Fruit fly (Drosophila melanogaster) whole organism, embryonic: ENCODE data around the gene CG15638.
A peak's percentile ranks its signal among the peaks of the same experiment; 100 is the strongest.

Source experiments
- Bdp1 ChIP-seq: fragments of 200-800 bp; sonication (Bioruptor generic); optimal IDR thresholded peaks from 3 replicates; lab custom pipeline; 2016; ENCODE audit warnings: missing biosample characterization, missing genetic modification characterization
- CG11085 ChIP-seq: fragments of 200-800 bp; sonication (Bioruptor generic); IDR thresholded peaks from 2 replicates; pipeline ENCODE4 v1.3.6; 2022; ENCODE audit warnings: missing biosample characterization, missing genetic modification characterization
- CG11398 ChIP-seq: fragments of 200-800 bp; sonication (Bioruptor generic); optimal IDR thresholded peaks from 2 replicates; lab custom pipeline; 2016; ENCODE audit warnings: missing biosample characterization, missing genetic modification characterization
- CG14965 ChIP-seq: fragments of 200-800 bp; sonication (Bioruptor generic); optimal IDR thresholded peaks from 2 replicates; lab custom pipeline; 2016; ENCODE audit warnings: missing biosample characterization, missing genetic modification characterization, borderline replicate concordance
- CG15011 ChIP-seq: fragments of 200-800 bp; sonication (Bioruptor generic); optimal IDR thresholded peaks from 3 replicates; lab custom pipeline; 2018; ENCODE audit warnings: missing biosample characterization, mild to moderate bottlenecking, missing genetic modification characterization
- CG15696 ChIP-seq: fragments of 200-800 bp; sonication (Bioruptor generic); optimal IDR thresholded peaks from 2 replicates; lab custom pipeline; 2019; ENCODE audit warnings: missing biosample characterization, mild to moderate bottlenecking, missing genetic modification characterization, moderate library complexity
- CG16779 ChIP-seq: fragments of 200-800 bp; sonication (Bioruptor generic); IDR thresholded peaks from 2 replicates; pipeline ENCODE4 v1.3.6; 2022; ENCODE audit warnings: missing biosample characterization, missing genetic modification characterization
- CG17359 ChIP-seq: fragments of 200-800 bp; sonication (Bioruptor generic); optimal IDR thresholded peaks from 3 replicates; lab custom pipeline; 2018; ENCODE audit warnings: missing biosample characterization, mild to moderate bottlenecking, missing genetic modification characterization, moderate library complexity
- CG18476 ChIP-seq: fragments of 200-800 bp; sonication (Bioruptor generic); optimal IDR thresholded peaks from 2 replicates; lab custom pipeline; 2016; ENCODE audit warnings: missing biosample characterization, mild to moderate bottlenecking, missing genetic modification characterization
- CG2199 ChIP-seq: fragments of 200-800 bp; sonication (Bioruptor generic); IDR thresholded peaks from 3 replicates; pipeline ENCODE4 v1.3.6; 2022; ENCODE audit warnings: missing biosample characterization, missing genetic modification characterization
- CG2875 ChIP-seq: fragments of 200-800 bp; sonication (Bioruptor generic); optimal IDR thresholded peaks from 2 replicates; lab custom pipeline; 2017; ENCODE audit warnings: missing biosample characterization, mild to moderate bottlenecking, missing genetic modification characterization, missing genetic modification reagents
- CG31388 ChIP-seq: fragments of 200-800 bp; sonication (Bioruptor generic); optimal IDR thresholded peaks from 2 replicates; lab custom pipeline; 2016; ENCODE audit warnings: missing biosample characterization, missing genetic modification characterization
- CG32767 ChIP-seq: fragments of 200-800 bp; sonication (Bioruptor generic); IDR thresholded peaks from 2 replicates; pipeline ENCODE4 v1.3.6; 2022; ENCODE audit warnings: missing biosample characterization, missing genetic modification characterization
- CG3995 ChIP-seq: fragments of 200-800 bp; sonication (Bioruptor generic); optimal IDR thresholded peaks from 3 replicates; lab custom pipeline; 2016; ENCODE audit warnings: missing biosample characterization, missing genetic modification characterization
- CG4617 ChIP-seq: fragments of 200-800 bp; sonication (Bioruptor generic); optimal IDR thresholded peaks from 3 replicates; lab custom pipeline; 2016; ENCODE audit warnings: missing biosample characterization, missing genetic modification characterization, borderline replicate concordance
- CG5953 ChIP-seq: fragments of 200-800 bp; sonication (Bioruptor generic); IDR thresholded peaks from 2 replicates; pipeline ENCODE4 v1.3.6; 2022; ENCODE audit warnings: missing biosample characterization, missing genetic modification characterization
- CG6791 ChIP-seq: fragments of 200-800 bp; sonication (Bioruptor generic); IDR thresholded peaks from 3 replicates; pipeline ENCODE4 v1.3.6; 2022; ENCODE audit warnings: missing biosample characterization, missing genetic modification characterization; ENCODE audit not compliant: partially characterized antibody
- CG6813 ChIP-seq: fragments of 200-800 bp; sonication (Bioruptor generic); optimal IDR thresholded peaks from 2 replicates; lab custom pipeline; 2017; ENCODE audit warnings: missing biosample characterization, missing genetic modification characterization, mild to moderate bottlenecking, moderate library complexity, missing genetic modification reagents
- CG7839 ChIP-seq: fragments of 200-800 bp; sonication (Bioruptor generic); optimal IDR thresholded peaks from 3 replicates; lab custom pipeline; 2018; ENCODE audit warnings: missing biosample characterization, mild to moderate bottlenecking, missing genetic modification characterization, moderate library complexity
- CG9437 ChIP-seq: fragments of 200-800 bp; sonication (Bioruptor generic); optimal IDR thresholded peaks from 2 replicates; lab custom pipeline; 2018; ENCODE audit warnings: missing biosample characterization, mild to moderate bottlenecking, missing genetic modification characterization
- Camta ChIP-seq: fragments of 200-800 bp; sonication (Bioruptor generic); optimal IDR thresholded peaks from 2 replicates; lab custom pipeline; 2016; ENCODE audit warnings: missing biosample characterization, missing genetic modification characterization
- Chrac-16 ChIP-seq: fragments of 200-800 bp; sonication (Bioruptor generic); optimal IDR thresholded peaks from 3 replicates; lab custom pipeline; 2016; ENCODE audit warnings: missing biosample characterization, missing genetic modification characterization
- E2f1 ChIP-seq: fragments of 200-800 bp; sonication (Bioruptor generic); IDR thresholded peaks from 2 replicates; pipeline ENCODE4 v1.3.6; 2022; ENCODE audit warnings: missing biosample characterization, missing genetic modification characterization
- Ets97D ChIP-seq: fragments of 200-800 bp; sonication (Bioruptor generic); optimal IDR thresholded peaks from 3 replicates; lab custom pipeline; 2016; ENCODE audit warnings: missing biosample characterization, missing genetic modification characterization
- Hand ChIP-seq: fragments of 200-800 bp; sonication (Bioruptor generic); optimal IDR thresholded peaks from 2 replicates; lab custom pipeline; 2017; ENCODE audit warnings: mild to moderate bottlenecking, missing biosample characterization, missing genetic modification reagents, missing genetic modification characterization
- HmgZ ChIP-seq: fragments of 200-800 bp; sonication (Bioruptor generic); optimal IDR thresholded peaks from 2 replicates; lab custom pipeline; 2018; ENCODE audit warnings: missing biosample characterization, mild to moderate bottlenecking, missing genetic modification characterization
- NK7.1 ChIP-seq: fragments of 200-800 bp; sonication (Bioruptor generic); optimal IDR thresholded peaks from 3 replicates; lab custom pipeline; 2016; ENCODE audit warnings: missing biosample characterization, missing genetic modification characterization
- Tbp ChIP-seq: fragments of >200 bp; optimal IDR thresholded peaks from 2 replicates; lab custom pipeline; 2018; ENCODE audit warnings: missing biosample characterization, missing genetic modification characterization
- Trl ChIP-seq, 3 experiments: fragments of >200 bp in 2 of 3; fragments of 200-800 bp in 1 of 3; sonication (Bioruptor generic) in 1 of 3; optimal IDR thresholded peaks; 2 replicates in 1 of 3; 3 replicates in 2 of 3; lab custom pipeline; 2016 to 2017; ENCODE audit warnings: missing biosample characterization in 1 of 3, missing genetic modification characterization in 1 of 3
- ab ChIP-seq: fragments of 200-800 bp; sonication (Bioruptor generic); optimal IDR thresholded peaks from 2 replicates; lab custom pipeline; 2016; ENCODE audit warnings: missing biosample characterization, missing genetic modification characterization
- az2 ChIP-seq: fragments of 200-800 bp; sonication (Bioruptor generic); optimal IDR thresholded peaks from 3 replicates; lab custom pipeline; 2016; ENCODE audit warnings: missing biosample characterization, missing genetic modification characterization
- bab2 ChIP-seq: fragments of 200-800 bp; sonication (Bioruptor generic); optimal IDR thresholded peaks from 2 replicates; lab custom pipeline; 2016; ENCODE audit warnings: missing biosample characterization, missing genetic modification characterization
- cad ChIP-seq: fragments of >200 bp; optimal IDR thresholded peaks from 2 replicates; lab custom pipeline; 2017; ENCODE audit warnings: missing biosample characterization, missing genetic modification characterization
- chm ChIP-seq: fragments of 200-800 bp; sonication (Bioruptor generic); IDR thresholded peaks from 2 replicates; pipeline ENCODE4 v1.3.6; 2022; ENCODE audit warnings: missing biosample characterization, missing genetic modification characterization
- cwo ChIP-seq: fragments of 200-800 bp; sonication (Bioruptor generic); optimal IDR thresholded peaks from 3 replicates; lab custom pipeline; 2017; ENCODE audit warnings: missing biosample characterization, missing genetic modification characterization, mild to moderate bottlenecking, moderate library complexity, missing genetic modification reagents
- dan ChIP-seq: fragments of 200-800 bp; sonication (Bioruptor generic); IDR thresholded peaks from 2 replicates; pipeline ENCODE4 v1.3.6; 2022; ENCODE audit warnings: missing biosample characterization, missing genetic modification characterization
- dmrt99B ChIP-seq: fragments of 200-800 bp; sonication (Bioruptor generic); optimal IDR thresholded peaks from 2 replicates; lab custom pipeline; 2018; ENCODE audit warnings: missing biosample characterization, mild to moderate bottlenecking, missing genetic modification characterization, moderate library complexity
- grn ChIP-seq: fragments of 200-800 bp; sonication (Bioruptor generic); optimal IDR thresholded peaks from 3 replicates; lab custom pipeline; 2017; ENCODE audit warnings: missing biosample characterization, missing genetic modification characterization
- kah ChIP-seq: fragments of 200-800 bp; sonication (Bioruptor generic); optimal IDR thresholded peaks from 2 replicates; lab custom pipeline; 2018; ENCODE audit warnings: missing biosample characterization, mild to moderate bottlenecking, missing genetic modification characterization
- kay ChIP-seq: fragments of 200-800 bp; sonication (Bioruptor generic); optimal IDR thresholded peaks from 2 replicates; lab custom pipeline; 2016; ENCODE audit warnings: missing biosample characterization, missing genetic modification characterization
- lab ChIP-seq: fragments of 200-800 bp; sonication (Bioruptor generic); optimal IDR thresholded peaks from 3 replicates; lab custom pipeline; 2017; ENCODE audit warnings: missing biosample characterization, missing genetic modification characterization, mild to moderate bottlenecking, moderate library complexity, missing genetic modification reagents
- lbe ChIP-seq: fragments of 200-800 bp; sonication (Bioruptor generic); optimal IDR thresholded peaks from 2 replicates; lab custom pipeline; 2016; ENCODE audit warnings: missing biosample characterization, mild to moderate bottlenecking, missing genetic modification characterization
- mam ChIP-seq: fragments of 200-800 bp; sonication (Bioruptor generic); optimal IDR thresholded peaks from 3 replicates; lab custom pipeline; 2016; ENCODE audit warnings: missing biosample characterization, missing genetic modification characterization
- shn ChIP-seq: fragments of 200-800 bp; sonication (Bioruptor generic); optimal IDR thresholded peaks from 3 replicates; lab custom pipeline; 2016; ENCODE audit warnings: missing biosample characterization, missing genetic modification characterization
- slbo ChIP-seq: fragments of 200-800 bp; sonication (Bioruptor generic); IDR thresholded peaks from 2 replicates; pipeline ENCODE4 v1.3.6; 2022; ENCODE audit warnings: missing biosample characterization, missing genetic modification characterization
- toy ChIP-seq: fragments of 200-800 bp; sonication (Bioruptor generic); IDR thresholded peaks from 2 replicates; pipeline ENCODE4 v1.3.6; 2022; ENCODE audit warnings: missing biosample characterization, missing genetic modification characterization
- vfl ChIP-seq: fragments of 200-800 bp; sonication (Bioruptor generic); optimal IDR thresholded peaks from 2 replicates; lab custom pipeline; 2016; ENCODE audit warnings: missing biosample characterization, missing genetic modification characterization
- yki ChIP-seq: fragments of >200 bp; optimal IDR thresholded peaks from 3 replicates; lab custom pipeline; 2018
- zfh1 ChIP-seq: fragments of 200-800 bp; sonication (Bioruptor generic); IDR thresholded peaks from 3 replicates; pipeline ENCODE4 v1.3.6; 2022; ENCODE audit warnings: missing biosample characterization, missing genetic modification characterization

Gene CG15638

dm6 chr2L:13513331-13514261 is 22.0 kb downstream of the CG15638 start (continued):
- TF ChIP-seq zfh1 (GFP tag; lab: Robert Waterston, UW) (peak; percentile 73), Bdp1 (GFP tag; lab: Kevin White, UChicago) (peak; percentile 29), CG7839 (tag; lab: Kevin White, UChicago) (peak; percentile 60), Hand (GFP tag; lab: Kevin White, UChicago) (no peak), CG15011 (GFP tag; lab: Kevin White, UChicago) (no peak), Trl (optimal IDR thresholded peaks at IDR 0.05; lab: Kevin White, UChicago) (peak; percentile 92 to 100), Trl (GFP tag; optimal IDR thresholded peaks at IDR 0.05; lab: Kevin White, UChicago) (peak; percentile 76), CG2875 (GFP tag; lab: Kevin White, UChicago) (peak; percentile 34), yki (lab: Kevin White, UChicago) (peak; percentile 98), CG11085 (GFP tag; lab: Robert Waterston, UW) (peak; percentile 66), CG14965 (GFP tag; lab: Kevin White, UChicago) (no peak), kah (peak; percentile 23), mam (GFP tag; lab: Kevin White, UChicago) (peak; percentile 74), CG32767 (GFP tag; lab: Robert Waterston, UW) (no peak), cad (GFP tag; lab: Kevin White, UChicago) (no peak), chm (GFP tag; lab: Robert Waterston, UW) (no peak; the same call in none of the 2 replicates), CG9437 (GFP tag; lab: Kevin White, UChicago) (peak; percentile 70), Chrac-16 (GFP tag; lab: Kevin White, UChicago) (peak; percentile 66), lbe (peak; percentile 69), toy (GFP tag; lab: Robert Waterston, UW) (0 out of 2 replicates have a peak, but pooled peaks have one; percentile 25), kay (GFP tag; lab: Kevin White, UChicago) (peak; percentile 68), shn (GFP tag; lab: Kevin White, UChicago) (peak; percentile 70), CG31388 (GFP tag; lab: Kevin White, UChicago) (no peak), Ets97D (GFP tag; lab: Kevin White, UChicago) (peak; percentile 10), CG16779 (GFP tag; lab: Robert Waterston, UW) (no peak), CG5953 (peak; percentile 44), E2f1 (GFP tag; lab: Robert Waterston, UW) (peak; percentile 54), cwo (GFP tag; lab: Kevin White, UChicago) (peak; percentile 41), dan (GFP tag; lab: Robert Waterston, UW) (no peak), slbo (GFP tag; lab: Robert Waterston, UW) (peak; percentile 89), CG6813 (GFP tag; lab: Kevin White, UChicago) (peak; percentile 33), bab2 (GFP tag; lab: Kevin White, UChicago) (peak; percentile 69), CG15696 (tag; lab: Kevin White, UChicago) (peak; percentile 15), CG3995 (no peak), CG4617 (GFP tag; lab: Kevin White, UChicago) (no peak), CG6791 (GFP tag; lab: Robert Waterston, UW) (no peak), grn (GFP tag; lab: Kevin White, UChicago) (no peak), dmrt99B (peak; percentile 66), Camta (GFP tag; lab: Kevin White, UChicago) (peak; percentile 33), CG17359 (peak; percentile 44), lab (GFP tag; lab: Kevin White, UChicago) (peak; percentile 69), NK7.1 (GFP tag; lab: Kevin White, UChicago) (peak; percentile 24), vfl (peak; percentile 35), az2 (GFP tag; lab: Kevin White, UChicago) (peak; percentile 55), HmgZ (tag; lab: Kevin White, UChicago) (peak; percentile 21), CG2199 (GFP tag; lab: Robert Waterston, UW) (peak; percentile 28; the same call in 1 of the 3 replicates), CG18476 (GFP tag; lab: Kevin White, UChicago) (peak; percentile 20), ab (GFP tag; lab: Kevin White, UChicago) (peak; percentile 9), CG11398 (GFP tag; lab: Kevin White, UChicago) (no peak), Tbp (GFP tag; lab: Kevin White, UChicago) (no peak)
